Worm (Caenorhabditis elegans) whole organism, L4 larva: ENCODE measurements around the gene Y32F6A.4.
"Not testable (repeated sequence)": the region's sequence is repeated elsewhere in the genome, so short reads cannot be mapped to it uniquely, and the experiment has no call there.

Experiments used
- daf-19 ChIP-seq: fragments of 200-800 bp; sonication (Bioruptor generic); conservative IDR thresholded peaks from 2 replicates; pipeline ENCODE4 v1.3.6; 2022; ENCODE audit warnings: missing genetic modification characterization, missing compliant biosample characterization
- fkh-10 ChIP-seq: fragments of 150-350 bp; optimal IDR thresholded peaks from 2 replicates; lab custom pipeline; 2014; ENCODE audit warnings: missing biosample characterization, missing genetic modification reagents, missing genetic modification characterization
- jun-1 ChIP-seq: fragments of 150-350 bp; optimal IDR thresholded peaks from 2 replicates; lab custom pipeline; 2014; ENCODE audit warnings: missing biosample characterization, missing genetic modification reagents, missing genetic modification characterization
- nhr-41 ChIP-seq: fragments of 200-800 bp; sonication (Bioruptor generic); IDR thresholded peaks from 2 replicates; pipeline ENCODE4 v1.3.6; 2022; ENCODE audit warnings: missing genetic modification reagents, missing genetic modification characterization, missing compliant biosample characterization
- skn-1 ChIP-seq: fragments of 150-350 bp; optimal IDR thresholded peaks from 2 replicates; lab custom pipeline; 2014; ENCODE audit warnings: missing biosample characterization, missing genetic modification characterization
- unc-130 ChIP-seq: sonication (generic microtip); optimal IDR thresholded peaks from 2 replicates; lab custom pipeline; 2016; ENCODE audit warnings: missing genetic modification reagents, missing genetic modification characterization, missing compliant biosample characterization
- zfp-3 ChIP-seq: fragments of 200-800 bp; sonication (Bioruptor generic); conservative IDR thresholded peaks from 2 replicates; pipeline ENCODE4 v1.3.6; 2022; ENCODE audit warnings: missing genetic modification reagents, missing genetic modification characterization, missing compliant biosample characterization
- ztf-11 ChIP-seq: fragments of 150-350 bp; optimal IDR thresholded peaks from 2 replicates; lab custom pipeline; 2014; ENCODE audit warnings: missing biosample characterization, missing genetic modification characterization

- not testable (repeated sequence) for TF ChIP-seq nhr-41 (GFP tag; lab: Robert Waterston, UW); ztf-11 (tag; lab: Kevin White, UChicago); skn-1 (tag; lab: Kevin White, UChicago); zfp-3 (GFP tag; lab: Robert Waterston, UW); jun-1; fkh-10 (GFP tag; lab: Kevin White, UChicago); daf-19; unc-130 (GFP tag; lab: Kevin White, UChicago)
Observed at ce11 chrV:10423968-10424367, 9.9 kb downstream of the Y32F6A.4 start.
